Fruit fly (Drosophila melanogaster): ENCODE data around the gene bib.

Gene bib

dm6 chr2L:9947738-9948519 lies 36.5 kb upstream of the bib start:
- TF ChIP-seq lola (GFP tag; optimal IDR thresholded peaks at IDR 0.05) (no peak), Sp1 (GFP tag; optimal IDR thresholded peaks at IDR 0.05) (no peak), N (GFP tag; optimal IDR thresholded peaks at IDR 0.05) (no peak), Abd-B (GFP tag; optimal IDR thresholded peaks at IDR 0.05) (no peak), OdsH (GFP tag; optimal IDR thresholded peaks at IDR 0.05) (no peak), dsf (GFP tag; optimal IDR thresholded peaks at IDR 0.05; ENCODE audit: borderline replicate concordance) (no peak), br (GFP tag; optimal IDR thresholded peaks at IDR 0.05) (no peak), CrebA (GFP tag; optimal IDR thresholded peaks at IDR 0.05; ENCODE audit: borderline replicate concordance) (no peak), psq (GFP tag; optimal IDR thresholded peaks at IDR 0.05) (no peak), rgr (GFP tag; optimal IDR thresholded peaks at IDR 0.05) (no peak), jim (GFP tag; optimal IDR thresholded peaks at IDR 0.05) (no peak), sv (GFP tag; optimal IDR thresholded peaks at IDR 0.05) (no peak), CG32264 (GFP tag; optimal IDR thresholded peaks at IDR 0.05) (no peak), foxo (GFP tag; optimal IDR thresholded peaks at IDR 0.05) (no peak), woc (GFP tag; optimal IDR thresholded peaks at IDR 0.05) (peak; percentile 40), Rel (GFP tag; optimal IDR thresholded peaks at IDR 0.05) (peak; percentile 48), Rel (tag; optimal IDR thresholded peaks at IDR 0.05) (peak; percentile 33), h (GFP tag; optimal IDR thresholded peaks at IDR 0.05) (peak; percentile 85), Mio (GFP tag; optimal IDR thresholded peaks at IDR 0.05) (no peak), HLH106 (tag; optimal IDR thresholded peaks at IDR 0.05) (no peak), sage (GFP tag; optimal IDR thresholded peaks at IDR 0.05) (no peak), fru (GFP tag; optimal IDR thresholded peaks at IDR 0.05) (no peak), GATAd (GFP tag; optimal IDR thresholded peaks at IDR 0.05) (no peak), brk (GFP tag; optimal IDR thresholded peaks at IDR 0.05) (no peak), dl (GFP tag; optimal IDR thresholded peaks at IDR 0.05; ENCODE audit: insufficient read depth in 1 of 2, partially characterized antibody in 2 of 2) (no peak), CG9705 (GFP tag; optimal IDR thresholded peaks at IDR 0.05) (no peak), Dfd (GFP tag; optimal IDR thresholded peaks at IDR 0.05) (no peak), Dif (GFP tag; optimal IDR thresholded peaks at IDR 0.05; ENCODE audit: partially characterized antibody) (no peak), Jra (GFP tag; optimal IDR thresholded peaks at IDR 0.05) (no peak), pan (optimal IDR thresholded peaks at IDR 0.05) (no peak), Hr83 (GFP tag; optimal IDR thresholded peaks at IDR 0.05; ENCODE audit: poor library complexity, severe bottlenecking) (peak; percentile 42), Hnf4 (GFP tag; optimal IDR thresholded peaks at IDR 0.05) (peak; percentile 39), tai (GFP tag; optimal IDR thresholded peaks at IDR 0.05) (no peak), Vsx2 (GFP tag; optimal IDR thresholded peaks at IDR 0.05; ENCODE audit: partially characterized antibody) (no peak), Myc (optimal IDR thresholded peaks at IDR 0.05) (peak; percentile 98), Hr78 (GFP tag; optimal IDR thresholded peaks at IDR 0.05) (no peak), dmrt93B (GFP tag; optimal IDR thresholded peaks at IDR 0.05) (no peak), ey (GFP tag; optimal IDR thresholded peaks at IDR 0.05) (no peak), usp (GFP tag; optimal IDR thresholded peaks at IDR 0.05) (no peak)

- TF ChIP-seq fru (GFP tag; optimal IDR thresholded peaks at IDR 0.05) (no peak), Abd-B (GFP tag; optimal IDR thresholded peaks at IDR 0.05) (no peak), h (GFP tag; optimal IDR thresholded peaks at IDR 0.05) (peak; percentile 57)
Observed at dm6 chr2L:9948520-9948858, 36.0 kb upstream of the bib start.
